Worm (Caenorhabditis elegans) whole organism, mixed stage, embryonic: Measurements from ENCODE around the gene ptc-1.

Source experiments
- nhr-12 ChIP-seq: fragments of 150-350 bp; optimal IDR thresholded peaks from 2 replicates; lab custom pipeline; 2014; ENCODE audit warnings: missing biosample characterization, missing genetic modification characterization
- nhr-237 ChIP-seq: fragments of 150-350 bp; optimal IDR thresholded peaks from 2 replicates; lab custom pipeline; 2014; ENCODE audit warnings: missing biosample characterization, missing genetic modification characterization
- nhr-76 ChIP-seq: sonication (generic microtip); optimal IDR thresholded peaks from 2 replicates; lab custom pipeline; 2017; ENCODE audit warnings: missing biosample characterization, missing genetic modification characterization
- unc-62 ChIP-seq: fragments of 150-350 bp; optimal IDR thresholded peaks from 2 replicates; lab custom pipeline; 2014; ENCODE audit warnings: missing biosample characterization, missing genetic modification reagents, missing genetic modification characterization

- TF ChIP-seq unc-62 (GFP tag; lab: Kevin White, UChicago) = no peak
- peak; percentile 65 for TF ChIP-seq nhr-237 (tag; lab: Kevin White, UChicago)
- TF ChIP-seq nhr-12 (tag; lab: Kevin White, UChicago) = no peak
- TF ChIP-seq nhr-76 = no peak
Observed at ce11 chrII:7857485-7858010, 35.5 kb upstream of the ptc-1 start, which contains the start of the genes cec-3 and T09A5.15.
